Worm (Caenorhabditis elegans) whole organism, mixed stage, embryonic: ENCODE measurements around the gene fbxc-48.

Source experiments
- M03D4.4 ChIP-seq: sonication (generic microtip); optimal IDR thresholded peaks from 2 replicates; lab custom pipeline; 2017; ENCODE audit warnings: mild to moderate bottlenecking, missing genetic modification characterization, missing compliant biosample characterization
- bed-3 ChIP-seq: fragments of 200-800 bp; sonication (Bioruptor generic); optimal IDR thresholded peaks from 3 replicates; lab custom pipeline; 2018; ENCODE audit warnings: mild to moderate bottlenecking, missing genetic modification characterization, moderate library complexity, missing compliant biosample characterization
- blmp-1 ChIP-seq: fragments of 150-350 bp; optimal IDR thresholded peaks from 2 replicates; lab custom pipeline; 2014; ENCODE audit warnings: missing biosample characterization, missing genetic modification characterization
- ceh-43 ChIP-seq: fragments of 200-800 bp; sonication (Bioruptor generic); optimal IDR thresholded peaks from 2 replicates; lab custom pipeline; 2018; ENCODE audit warnings: mild to moderate bottlenecking, missing genetic modification characterization, moderate library complexity, missing compliant biosample characterization
- ceh-83 ChIP-seq: fragments of 200-800 bp; sonication (Bioruptor generic); optimal IDR thresholded peaks from 2 replicates; lab custom pipeline; 2018; ENCODE audit warnings: mild to moderate bottlenecking, missing genetic modification characterization, missing compliant biosample characterization
- ces-1 ChIP-seq: fragments of 150-350 bp; optimal IDR thresholded peaks from 2 replicates; lab custom pipeline; 2014; ENCODE audit warnings: missing biosample characterization, missing genetic modification reagents, missing genetic modification characterization
- lsy-2 ChIP-seq: fragments of 150-350 bp; optimal IDR thresholded peaks from 2 replicates; lab custom pipeline; 2014; ENCODE audit warnings: missing biosample characterization, missing genetic modification characterization
- nhr-237 ChIP-seq: fragments of 150-350 bp; optimal IDR thresholded peaks from 2 replicates; lab custom pipeline; 2014; ENCODE audit warnings: missing biosample characterization, missing genetic modification characterization
- nhr-76 ChIP-seq: sonication (generic microtip); optimal IDR thresholded peaks from 2 replicates; lab custom pipeline; 2017; ENCODE audit warnings: missing biosample characterization, missing genetic modification characterization
- snpc-4 ChIP-seq: fragments of 150-350 bp; optimal IDR thresholded peaks from 2 replicates; lab custom pipeline; 2014; ENCODE audit warnings: missing biosample characterization, missing genetic modification characterization
- sptf-1 ChIP-seq: sonication (generic microtip); optimal IDR thresholded peaks from 2 replicates; lab custom pipeline; 2017; ENCODE audit warnings: mild to moderate bottlenecking, missing genetic modification characterization, moderate library complexity, missing compliant biosample characterization
- unc-120 ChIP-seq: sonication (generic microtip); optimal IDR thresholded peaks from 2 replicates; lab custom pipeline; 2017; ENCODE audit warnings: missing genetic modification characterization, missing compliant biosample characterization; ENCODE audit not compliant: poor library complexity, severe bottlenecking
- unc-62 ChIP-seq: fragments of 150-350 bp; optimal IDR thresholded peaks from 2 replicates; lab custom pipeline; 2014; ENCODE audit warnings: missing biosample characterization, missing genetic modification reagents, missing genetic modification characterization
- ztf-11 ChIP-seq: fragments of 150-350 bp; optimal IDR thresholded peaks from 2 replicates; lab custom pipeline; 2014; ENCODE audit warnings: missing biosample characterization, missing genetic modification characterization

- no peak for TF ChIP-seq sptf-1 (tag; lab: Kevin White, UChicago)
- TF ChIP-seq blmp-1 (tag; lab: Kevin White, UChicago) = no peak
- no peak for TF ChIP-seq snpc-4 (tag; lab: Kevin White, UChicago)
- no peak for TF ChIP-seq unc-62
- TF ChIP-seq ceh-43 (GFP tag; lab: Kevin White, UChicago) = no peak
- no peak for TF ChIP-seq nhr-76 (tag; lab: Kevin White, UChicago)
- no peak for TF ChIP-seq unc-120 (tag; lab: Kevin White, UChicago)
- no peak for TF ChIP-seq lsy-2 (tag; lab: Kevin White, UChicago)
- no peak for TF ChIP-seq M03D4.4
- no peak for TF ChIP-seq bed-3 (GFP tag; lab: Kevin White, UChicago)
- no peak for TF ChIP-seq ztf-11 (tag; lab: Kevin White, UChicago)
- no peak for TF ChIP-seq nhr-237 (tag; lab: Kevin White, UChicago)
- TF ChIP-seq ceh-83 (GFP tag; lab: Kevin White, UChicago) = no peak
- TF ChIP-seq ces-1 (GFP tag; lab: Kevin White, UChicago) = no peak
Observed at ce11 chrII:724004-724403, 16.7 kb downstream of the fbxc-48 start.
